Fruit fly (Drosophila melanogaster) whole organism, embryonic: Measurements from ENCODE around the gene Syt1.

Experiments
- Ada2b ChIP-seq: fragments of 200-800 bp; sonication (Bioruptor generic); IDR thresholded peaks from 2 replicates; pipeline ENCODE4 v1.3.6; 2022; ENCODE audit warnings: missing biosample characterization, missing genetic modification characterization
- Adf1 ChIP-seq: fragments of 200-800 bp; sonication (Bioruptor generic); IDR thresholded peaks from 2 replicates; pipeline ENCODE4 v1.3.6; 2022; ENCODE audit warnings: missing biosample characterization, missing genetic modification characterization
- Antp ChIP-seq: fragments of 200-800 bp; sonication (Bioruptor generic); optimal IDR thresholded peaks from 3 replicates; lab custom pipeline; 2016; ENCODE audit warnings: missing biosample characterization, missing genetic modification characterization
- Atf-2 ChIP-seq: fragments of 200-800 bp; sonication (Bioruptor generic); optimal IDR thresholded peaks from 2 replicates; lab custom pipeline; 2016; ENCODE audit warnings: missing biosample characterization, missing genetic modification characterization
- BtbVII ChIP-seq: fragments of 200-800 bp; sonication (Bioruptor generic); optimal IDR thresholded peaks from 3 replicates; lab custom pipeline; 2017; ENCODE audit warnings: missing biosample characterization, mild to moderate bottlenecking, missing genetic modification characterization
- CG10431 ChIP-seq: fragments of 200-800 bp; sonication (Bioruptor generic); optimal IDR thresholded peaks from 3 replicates; lab custom pipeline; 2018; ENCODE audit warnings: missing biosample characterization, mild to moderate bottlenecking, missing genetic modification characterization
- CG11398 ChIP-seq: fragments of 200-800 bp; sonication (Bioruptor generic); optimal IDR thresholded peaks from 2 replicates; lab custom pipeline; 2016; ENCODE audit warnings: missing biosample characterization, missing genetic modification characterization
- CG12769 ChIP-seq: fragments of 200-800 bp; sonication (Bioruptor generic); optimal IDR thresholded peaks from 2 replicates; lab custom pipeline; 2019; ENCODE audit warnings: missing biosample characterization, mild to moderate bottlenecking, missing genetic modification characterization, moderate library complexity
- CG13123 ChIP-seq: fragments of 200-800 bp; sonication (Bioruptor generic); optimal IDR thresholded peaks from 2 replicates; lab custom pipeline; 2016; ENCODE audit warnings: missing biosample characterization, missing genetic modification characterization
- CG14050 ChIP-seq: fragments of 200-800 bp; sonication (Bioruptor generic); IDR thresholded peaks from 3 replicates; pipeline ENCODE4 v1.3.6; 2022; ENCODE audit warnings: missing biosample characterization, missing genetic modification characterization
- CG17912 ChIP-seq: fragments of 200-800 bp; sonication (Bioruptor generic); optimal IDR thresholded peaks from 2 replicates; lab custom pipeline; 2018; ENCODE audit warnings: missing biosample characterization, mild to moderate bottlenecking, missing genetic modification characterization
- CG2712 ChIP-seq: fragments of 200-800 bp; optimal IDR thresholded peaks from 3 replicates; lab custom pipeline; 2019; ENCODE audit warnings: missing biosample characterization, mild to moderate bottlenecking, missing genetic modification characterization, moderate library complexity
- CG31224 ChIP-seq: fragments of 200-800 bp; sonication (Bioruptor generic); IDR thresholded peaks from 2 replicates; pipeline ENCODE4 v1.3.6; 2022; ENCODE audit warnings: missing biosample characterization, missing genetic modification characterization
- CG3163 ChIP-seq: fragments of 200-800 bp; sonication (Bioruptor generic); optimal IDR thresholded peaks from 3 replicates; lab custom pipeline; 2016; ENCODE audit warnings: missing biosample characterization, missing genetic modification characterization
- CG32772 ChIP-seq: fragments of 200-800 bp; sonication (Bioruptor generic); IDR thresholded peaks from 2 replicates; pipeline ENCODE4 v1.3.6; 2022; ENCODE audit warnings: missing biosample characterization, missing genetic modification characterization
- CG34224 ChIP-seq: fragments of 200-800 bp; sonication (Bioruptor generic); IDR thresholded peaks from 3 replicates; pipeline ENCODE4 v1.3.6; 2022; ENCODE audit warnings: missing biosample characterization, missing genetic modification characterization; ENCODE audit not compliant: partially characterized antibody
- CG34376 ChIP-seq: fragments of 200-800 bp; sonication (Bioruptor generic); optimal IDR thresholded peaks from 2 replicates; lab custom pipeline; 2018; ENCODE audit warnings: missing biosample characterization, mild to moderate bottlenecking, missing genetic modification characterization
- CG6689 ChIP-seq: fragments of 200-800 bp; sonication (Bioruptor generic); IDR thresholded peaks from 2 replicates; pipeline ENCODE4 v1.3.6; 2022; ENCODE audit warnings: missing biosample characterization, missing genetic modification characterization
- CG9437 ChIP-seq: fragments of 200-800 bp; sonication (Bioruptor generic); optimal IDR thresholded peaks from 2 replicates; lab custom pipeline; 2018; ENCODE audit warnings: missing biosample characterization, mild to moderate bottlenecking, missing genetic modification characterization
- CG9609 ChIP-seq: fragments of 200-800 bp; sonication (Bioruptor generic); optimal IDR thresholded peaks from 3 replicates; lab custom pipeline; 2016; ENCODE audit warnings: missing biosample characterization, missing genetic modification characterization
- CG9817 ChIP-seq: fragments of 200-800 bp; sonication (Bioruptor generic); optimal IDR thresholded peaks from 2 replicates; lab custom pipeline; 2018; ENCODE audit warnings: missing biosample characterization, mild to moderate bottlenecking, missing genetic modification characterization, moderate library complexity
- CTCF ChIP-seq: fragments of 200-800 bp; sonication (Bioruptor generic); optimal IDR thresholded peaks from 2 replicates; lab custom pipeline; 2017; ENCODE audit warnings: missing biosample characterization, mild to moderate bottlenecking, missing genetic modification characterization, moderate library complexity
- Dp ChIP-seq: fragments of 200-800 bp; sonication (Bioruptor generic); optimal IDR thresholded peaks from 2 replicates; lab custom pipeline; 2018; ENCODE audit warnings: missing biosample characterization, mild to moderate bottlenecking, missing genetic modification characterization, moderate library complexity
- ERR ChIP-seq: fragments of 200-800 bp; sonication (Bioruptor generic); optimal IDR thresholded peaks from 2 replicates; lab custom pipeline; 2016; ENCODE audit warnings: missing biosample characterization, missing genetic modification characterization
- Fer2 ChIP-seq: fragments of 200-800 bp; sonication (Bioruptor generic); optimal IDR thresholded peaks from 2 replicates; lab custom pipeline; 2018; ENCODE audit warnings: missing biosample characterization, mild to moderate bottlenecking, missing genetic modification characterization, moderate library complexity
- Med ChIP-seq: fragments of 200-800 bp; sonication (Bioruptor generic); peaks from one replicate; lab custom pipeline; 2016; ENCODE audit warnings: missing biosample characterization, missing genetic modification characterization, mild to moderate bottlenecking, inconsistent platforms, moderate library complexity
- Nf-YA ChIP-seq: fragments of 200-800 bp; sonication (Bioruptor generic); IDR thresholded peaks from 2 replicates; pipeline ENCODE4 v1.3.6; 2022; ENCODE audit warnings: missing biosample characterization, missing genetic modification characterization
- Nf-YC ChIP-seq: fragments of 200-800 bp; optimal IDR thresholded peaks from 3 replicates; lab custom pipeline; 2019; ENCODE audit warnings: missing biosample characterization, mild to moderate bottlenecking, missing genetic modification characterization, moderate library complexity
- Sox100B ChIP-seq: fragments of 200-800 bp; sonication (Bioruptor generic); optimal IDR thresholded peaks from 3 replicates; lab custom pipeline; 2018; ENCODE audit warnings: missing biosample characterization, mild to moderate bottlenecking, missing genetic modification characterization
- ap ChIP-seq: fragments of 200-800 bp; sonication (Bioruptor generic); IDR thresholded peaks from 2 replicates; pipeline ENCODE4 v1.3.6; 2022; ENCODE audit warnings: missing biosample characterization, missing genetic modification characterization
- cato ChIP-seq: fragments of 200-800 bp; sonication (Bioruptor generic); optimal IDR thresholded peaks from 2 replicates; lab custom pipeline; 2016; ENCODE audit warnings: missing biosample characterization, missing genetic modification characterization, borderline replicate concordance
- chif ChIP-seq, 2 experiments: fragments of 200-800 bp; sonication (Bioruptor generic); optimal IDR thresholded peaks; 3 replicates each; lab custom pipeline; 2016; ENCODE audit warnings: missing biosample characterization in 2 of 2, missing genetic modification characterization in 2 of 2
- dan ChIP-seq: fragments of 200-800 bp; sonication (Bioruptor generic); IDR thresholded peaks from 2 replicates; pipeline ENCODE4 v1.3.6; 2022; ENCODE audit warnings: missing biosample characterization, missing genetic modification characterization
- dati ChIP-seq: fragments of 200-800 bp; sonication (Bioruptor generic); IDR thresholded peaks from 2 replicates; pipeline ENCODE4 v1.3.6; 2022; ENCODE audit warnings: missing biosample characterization, missing genetic modification characterization
- esg ChIP-seq: fragments of 200-800 bp; sonication (Bioruptor generic); conservative IDR thresholded peaks from 2 replicates; pipeline ENCODE4 v1.3.6; 2022; ENCODE audit warnings: missing biosample characterization, missing genetic modification characterization
- eve ChIP-seq, 2 experiments: fragments of >200 bp; optimal IDR thresholded peaks; 2 replicates each; lab custom pipeline; 2017; ENCODE audit warnings: missing biosample characterization in 2 of 2, missing genetic modification characterization in 2 of 2
- exex ChIP-seq: fragments of 200-800 bp; sonication (Bioruptor generic); optimal IDR thresholded peaks from 4 replicates; lab custom pipeline; 2018; ENCODE audit warnings: missing biosample characterization, mild to moderate bottlenecking, missing genetic modification characterization, moderate library complexity
- gem ChIP-seq: fragments of 200-800 bp; sonication (Bioruptor generic); optimal IDR thresholded peaks from 2 replicates; lab custom pipeline; 2019; ENCODE audit warnings: missing biosample characterization, mild to moderate bottlenecking, missing genetic modification characterization, moderate library complexity
- lab ChIP-seq: fragments of 200-800 bp; sonication (Bioruptor generic); optimal IDR thresholded peaks from 3 replicates; lab custom pipeline; 2017; ENCODE audit warnings: missing biosample characterization, missing genetic modification characterization, mild to moderate bottlenecking, moderate library complexity, missing genetic modification reagents
- onecut ChIP-seq: fragments of 200-800 bp; sonication (Bioruptor generic); IDR thresholded peaks from 2 replicates; pipeline ENCODE4 v1.3.6; 2022; ENCODE audit warnings: missing biosample characterization, missing genetic modification characterization
- prd ChIP-seq, 3 experiments: fragments of >200 bp in 2 of 3; fragments of 200-800 bp in 1 of 3; sonication (Bioruptor generic) in 1 of 3; optimal IDR thresholded peaks in 2 of 3; IDR thresholded peaks in 1 of 3; 2 replicates in 2 of 3; 3 replicates in 1 of 3; pipeline versions ENCODE4 v1.3.6 to Lab custom; 2017 to 2022; ENCODE audit warnings: missing biosample characterization in 1 of 3, missing genetic modification characterization in 1 of 3
- rib ChIP-seq: fragments of 200-800 bp; sonication (Bioruptor generic); IDR thresholded peaks from 2 replicates; pipeline ENCODE4 v1.3.6; 2022; ENCODE audit warnings: missing biosample characterization, missing genetic modification characterization
- sc ChIP-seq, 3 experiments: fragments of >200 bp in 2 of 3; fragments of 200-800 bp in 1 of 3; sonication (Bioruptor generic) in 1 of 3; optimal IDR thresholded peaks; 2 replicates in 2 of 3; 3 replicates in 1 of 3; lab custom pipeline; 2017; ENCODE audit warnings: mild to moderate bottlenecking in 1 of 3, missing biosample characterization in 1 of 3, missing genetic modification characterization in 1 of 3, missing genetic modification reagents in 1 of 3
- sd ChIP-seq: fragments of 200-800 bp; sonication (Bioruptor generic); optimal IDR thresholded peaks from 3 replicates; lab custom pipeline; 2018; ENCODE audit warnings: missing biosample characterization, mild to moderate bottlenecking, missing genetic modification characterization, moderate library complexity
- seq ChIP-seq: fragments of 200-800 bp; sonication (Bioruptor generic); IDR thresholded peaks from 2 replicates; pipeline ENCODE4 v1.3.6; 2022; ENCODE audit warnings: missing biosample characterization, missing genetic modification characterization
- sim ChIP-seq: fragments of 200-800 bp; sonication (Bioruptor generic); IDR thresholded peaks from 2 replicates; pipeline ENCODE4 v1.3.6; 2022; ENCODE audit warnings: missing biosample characterization, missing genetic modification characterization
- sug ChIP-seq: fragments of 200-800 bp; optimal IDR thresholded peaks from 2 replicates; lab custom pipeline; 2019; ENCODE audit warnings: missing biosample characterization, mild to moderate bottlenecking, missing genetic modification characterization, moderate library complexity

Syt1 gene

DNA sequence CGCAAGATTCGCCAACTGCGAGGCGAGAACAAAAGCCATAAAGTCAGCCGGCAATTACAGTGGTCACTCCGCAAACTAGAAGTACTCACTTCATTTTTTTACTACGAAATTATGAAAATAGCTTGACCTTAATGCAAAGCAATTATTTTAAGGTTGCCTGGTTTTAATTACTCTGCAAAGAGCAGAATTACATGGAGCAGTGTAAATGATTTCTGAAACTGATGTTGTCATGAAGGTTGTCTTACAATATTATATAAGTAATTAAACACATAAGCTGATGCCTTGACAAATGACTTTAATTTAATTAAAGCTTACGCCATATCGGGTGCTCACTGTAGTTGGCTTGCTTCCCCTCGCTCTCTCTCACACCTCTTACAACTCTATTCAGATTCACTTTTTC lies 65.6 kb downstream of the Syt1 start (continued):
- TF ChIP-seq Nf-YA (GFP tag; lab: Robert Waterston, UW) (no peak), CG6689 (GFP tag; lab: Robert Waterston, UW) (peak; percentile 41), dati (GFP tag; lab: Robert Waterston, UW) (no peak), onecut (GFP tag; lab: Robert Waterston, UW) (no peak), Med (GFP tag; lab: Kevin White, UChicago) (peak; percentile 86), eve (GFP tag; optimal IDR thresholded peaks at IDR 0.05; lab: Kevin White, UChicago) (no peak), BtbVII (GFP tag; lab: Kevin White, UChicago) (peak; percentile 50), gem (tag; lab: Kevin White, UChicago) (peak; percentile 68), CG3163 (GFP tag; lab: Kevin White, UChicago) (no peak), lab (GFP tag; lab: Kevin White, UChicago) (peak; percentile 74), CG9609 (peak; percentile 23), CG31224 (GFP tag; lab: Robert Waterston, UW) (peak; percentile 21; the same call in 1 of the 2 replicates), CG34224 (no peak), rib (no peak), Dp (GFP tag; lab: Kevin White, UChicago) (no peak), Fer2 (tag; lab: Kevin White, UChicago) (no peak), dan (GFP tag; lab: Robert Waterston, UW) (no peak), CG32772 (no peak), sd (tag; lab: Kevin White, UChicago) (no peak), CG13123 (GFP tag; lab: Kevin White, UChicago) (no peak), CG10431 (GFP tag; lab: Kevin White, UChicago) (no peak), seq (GFP tag; lab: Robert Waterston, UW) (no peak), Ada2b (GFP tag; lab: Robert Waterston, UW) (no peak), CG17912 (GFP tag; lab: Kevin White, UChicago) (no peak), CG34376 (no peak), prd (optimal IDR thresholded peaks at IDR 0.05; lab: Kevin White, UChicago) (no peak), prd (GFP tag; IDR thresholded peaks at IDR 0.05; lab: Robert Waterston, UW) (peak; percentile 22; the same call in 1 of the 3 replicates)

DNA sequence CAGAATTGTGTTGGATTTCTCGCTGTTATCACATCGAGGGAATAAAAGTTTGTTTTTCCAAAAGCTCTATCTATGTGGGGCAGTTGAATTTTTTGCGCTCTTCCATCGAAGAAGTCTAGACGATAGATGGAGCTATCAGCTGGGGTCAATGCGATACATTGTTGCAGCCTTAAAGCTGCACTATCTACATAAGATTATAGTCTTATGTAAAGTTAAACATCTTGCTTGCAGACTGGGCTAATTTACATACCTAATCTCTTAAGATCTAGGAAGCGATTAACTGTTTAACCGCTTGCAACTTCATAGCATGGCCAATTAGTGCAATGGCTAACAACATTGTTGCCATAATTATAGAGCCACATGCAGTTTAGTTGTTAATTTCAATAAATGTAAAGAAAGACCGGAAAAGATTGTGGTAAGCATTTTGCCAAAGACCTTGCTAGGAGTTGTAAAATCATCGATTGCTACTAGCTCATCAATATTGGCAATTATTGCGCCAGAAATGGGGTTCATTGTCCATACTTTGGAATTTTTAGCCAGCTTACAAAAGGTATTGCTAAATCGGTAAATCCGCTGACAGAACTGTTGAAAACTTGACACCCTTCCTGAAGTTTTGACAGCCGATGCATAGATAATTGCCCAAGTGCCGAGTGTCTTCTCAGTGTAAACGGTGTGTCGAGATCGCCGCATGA lies 67.5 kb downstream of the Syt1 start:
- TF ChIP-seq sim (GFP tag; lab: Robert Waterston, UW), result no peak
- no peak for TF ChIP-seq Nf-YC
- TF ChIP-seq Ada2b (GFP tag; lab: Robert Waterston, UW), result no peak
- TF ChIP-seq eve (GFP tag; optimal IDR thresholded peaks at IDR 0.05; lab: Kevin White, UChicago), result peak in 1 of 2 experiments; percentile 65
- TF ChIP-seq ERR (GFP tag; lab: Kevin White, UChicago), result no peak
- peak; percentile 71 for TF ChIP-seq CTCF (GFP tag; lab: Kevin White, UChicago)
- TF ChIP-seq Atf-2 (GFP tag; lab: Kevin White, UChicago), result no peak
- TF ChIP-seq sc (optimal IDR thresholded peaks at IDR 0.05; lab: Kevin White, UChicago), result no peak
- no peak for TF ChIP-seq sc (GFP tag; optimal IDR thresholded peaks at IDR 0.05; lab: Kevin White, UChicago)
- TF ChIP-seq esg (GFP tag; lab: Robert Waterston, UW), result no peak
- TF ChIP-seq CG9817 (tag; lab: Kevin White, UChicago), result no peak

DNA sequence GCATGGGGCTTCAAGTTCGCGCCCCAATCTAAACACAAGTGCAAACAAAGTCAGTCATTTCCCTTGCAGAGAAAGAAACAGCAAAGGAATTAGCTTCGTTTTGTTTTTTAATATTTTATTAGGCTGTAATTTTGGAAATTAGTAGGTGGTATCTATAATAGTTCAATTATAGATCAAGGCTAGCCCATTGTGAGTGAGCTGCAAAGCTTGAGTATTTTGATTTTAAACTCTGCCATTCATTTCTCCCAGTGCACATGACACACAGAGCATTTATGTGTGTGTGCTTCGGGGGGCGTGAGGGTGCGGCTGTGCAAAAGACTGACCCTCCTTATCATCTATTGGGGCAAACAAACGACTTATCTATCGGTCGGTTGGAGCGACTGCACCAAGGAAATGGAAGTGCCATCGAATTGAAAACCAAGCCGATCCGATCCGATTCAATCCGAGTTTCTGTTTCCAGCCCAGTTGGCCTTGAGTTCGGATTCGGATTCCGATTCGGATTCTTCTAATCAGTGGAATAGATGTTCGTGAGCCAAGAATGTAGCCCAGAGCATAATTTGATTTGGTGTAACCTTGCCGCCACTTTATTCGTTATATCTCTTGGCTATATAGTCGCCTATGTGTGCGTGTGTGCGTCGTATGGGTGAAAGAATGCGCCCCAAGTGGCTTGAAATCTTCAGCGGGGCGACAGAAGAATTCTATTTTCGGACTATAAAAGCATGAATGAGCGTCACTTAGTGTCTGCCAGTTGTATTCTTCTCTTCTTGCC lies 68.2 kb downstream of the Syt1 start:
- TF ChIP-seq Antp (GFP tag; lab: Kevin White, UChicago) (peak; percentile 26), CG9437 (no peak), exex (no peak), CG12769 (tag; lab: Kevin White, UChicago) (peak; percentile 24), CG14050 (no peak), Sox100B (GFP tag; lab: Kevin White, UChicago) (peak; percentile 33), Adf1 (no peak), sug (tag; lab: Kevin White, UChicago) (peak; percentile 35), cato (GFP tag; lab: Kevin White, UChicago) (no peak), CG11398 (GFP tag; lab: Kevin White, UChicago) (no peak), chif (GFP tag; optimal IDR thresholded peaks at IDR 0.05; lab: Kevin White, UChicago) (peak in 1 of 2 experiments; percentile 19), ap (GFP tag; lab: Robert Waterston, UW) (peak; percentile 55; the same call in 1 of the 2 replicates), CG2712 (peak; percentile 60)
